Fruit fly (Drosophila melanogaster): ENCODE results near the gene CG15880.

CG15880 gene

dm6 chr2L:855052-855547, 37.4 kb upstream of the CG15880 start, which contains the start of gene CG13949:
Gene CG13949 (plus strand): TSS chr2L:855337.
- TF ChIP-seq Hnf4 (GFP tag; optimal IDR thresholded peaks at IDR 0.05) (peak; percentile 40), rgr (GFP tag; optimal IDR thresholded peaks at IDR 0.05) (peak; percentile 35), woc (GFP tag; optimal IDR thresholded peaks at IDR 0.05) (peak; percentile 19), psq (GFP tag; optimal IDR thresholded peaks at IDR 0.05) (peak; percentile 12), Sp1 (GFP tag; optimal IDR thresholded peaks at IDR 0.05) (peak; percentile 51), sv (GFP tag; optimal IDR thresholded peaks at IDR 0.05) (peak; percentile 33), HLH106 (tag; optimal IDR thresholded peaks at IDR 0.05) (peak; percentile 47), Vsx2 (GFP tag; optimal IDR thresholded peaks at IDR 0.05; ENCODE audit: partially characterized antibody) (no peak), h (GFP tag; optimal IDR thresholded peaks at IDR 0.05) (peak; percentile 47), sage (GFP tag; optimal IDR thresholded peaks at IDR 0.05) (no peak), foxo (GFP tag; optimal IDR thresholded peaks at IDR 0.05) (peak in 1 of 2 experiments; percentile 61), fru (GFP tag; optimal IDR thresholded peaks at IDR 0.05) (peak; percentile 19), CG32264 (GFP tag; optimal IDR thresholded peaks at IDR 0.05) (no peak), dsf (GFP tag; optimal IDR thresholded peaks at IDR 0.05; ENCODE audit: borderline replicate concordance) (no peak), Rel (GFP tag; optimal IDR thresholded peaks at IDR 0.05) (no peak), Rel (tag; optimal IDR thresholded peaks at IDR 0.05) (no peak), ey (GFP tag; optimal IDR thresholded peaks at IDR 0.05) (peak; percentile 40)

DNA sequence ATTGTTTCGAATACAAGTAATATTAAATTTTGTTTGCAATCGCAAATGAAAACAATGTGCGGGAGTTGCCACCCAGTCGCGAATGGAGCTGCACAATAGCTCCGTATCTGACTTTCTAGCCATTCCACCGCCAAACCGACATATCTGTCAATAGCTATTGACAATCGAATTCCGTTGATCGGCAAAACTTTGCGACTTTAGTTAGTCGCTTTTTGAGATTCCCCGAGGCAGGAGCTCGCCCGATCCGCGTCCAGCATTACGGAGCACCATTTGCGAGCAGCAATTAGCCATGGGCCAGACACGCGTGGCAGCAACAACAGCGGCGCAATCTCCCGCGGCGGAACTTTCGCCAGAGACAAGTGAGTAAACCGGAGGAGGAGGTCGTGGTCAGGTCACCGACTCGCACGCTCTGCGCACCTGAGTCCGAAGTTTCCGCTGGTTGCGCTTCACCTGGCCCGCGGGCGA, 34.9 kb upstream of the CG15880 start, which contains the start of the genes CG4291 and kraken:
CG4291 (minus strand) TSS at position 84 of the 465 bp plus-strand sequence.
kraken (plus strand) TSS at position 122 of the 465 bp plus-strand sequence.
- TF ChIP-seq Myc (optimal IDR thresholded peaks at IDR 0.05) = peak; percentile 96
- no peak for TF ChIP-seq tai (GFP tag; optimal IDR thresholded peaks at IDR 0.05)
- TF ChIP-seq pan (optimal IDR thresholded peaks at IDR 0.05) = no peak
- TF ChIP-seq woc (GFP tag; optimal IDR thresholded peaks at IDR 0.05) = peak; percentile 26
- TF ChIP-seq Mio (GFP tag; optimal IDR thresholded peaks at IDR 0.05) = no peak
- TF ChIP-seq ey (GFP tag; optimal IDR thresholded peaks at IDR 0.05) = peak; percentile 36
- TF ChIP-seq fru (GFP tag; optimal IDR thresholded peaks at IDR 0.05) = peak; percentile 15
- no peak for TF ChIP-seq dmrt93B (GFP tag; optimal IDR thresholded peaks at IDR 0.05)
- TF ChIP-seq Sp1 (GFP tag; optimal IDR thresholded peaks at IDR 0.05) = peak; percentile 49
- TF ChIP-seq Vsx2 (GFP tag; optimal IDR thresholded peaks at IDR 0.05; ENCODE audit: partially characterized antibody) = no peak
- TF ChIP-seq CrebA (GFP tag; optimal IDR thresholded peaks at IDR 0.05; ENCODE audit: borderline replicate concordance) = no peak
- peak; percentile 43 for TF ChIP-seq br (GFP tag; optimal IDR thresholded peaks at IDR 0.05)
- peak; percentile 23 for TF ChIP-seq OdsH (GFP tag; optimal IDR thresholded peaks at IDR 0.05)
- peak; percentile 74 for TF ChIP-seq h (GFP tag; optimal IDR thresholded peaks at IDR 0.05)
- TF ChIP-seq Hnf4 (GFP tag; optimal IDR thresholded peaks at IDR 0.05) = peak; percentile 70
- peak; percentile 60 for TF ChIP-seq Hr83 (GFP tag; optimal IDR thresholded peaks at IDR 0.05; ENCODE audit: poor library complexity, severe bottlenecking)
- no peak for TF ChIP-seq Dfd (GFP tag; optimal IDR thresholded peaks at IDR 0.05)
- no peak for TF ChIP-seq dl (GFP tag; optimal IDR thresholded peaks at IDR 0.05; ENCODE audit: insufficient read depth in 1 of 2, partially characterized antibody in 2 of 2)
- no peak for TF ChIP-seq sage (GFP tag; optimal IDR thresholded peaks at IDR 0.05)
- TF ChIP-seq foxo (GFP tag; optimal IDR thresholded peaks at IDR 0.05) = peak in 1 of 2 experiments; percentile 61
- peak; percentile 35 for TF ChIP-seq psq (GFP tag; optimal IDR thresholded peaks at IDR 0.05)
- TF ChIP-seq rgr (GFP tag; optimal IDR thresholded peaks at IDR 0.05) = peak; percentile 66
- peak; percentile 59 for TF ChIP-seq sv (GFP tag; optimal IDR thresholded peaks at IDR 0.05)
- no peak for TF ChIP-seq brk (GFP tag; optimal IDR thresholded peaks at IDR 0.05)
- TF ChIP-seq lola (GFP tag; optimal IDR thresholded peaks at IDR 0.05) = no peak
- peak; percentile 51 for TF ChIP-seq HLH106 (tag; optimal IDR thresholded peaks at IDR 0.05)
- TF ChIP-seq Abd-B (GFP tag; optimal IDR thresholded peaks at IDR 0.05) = no peak
- TF ChIP-seq CG9705 (GFP tag; optimal IDR thresholded peaks at IDR 0.05) = peak; percentile 45
- no peak for TF ChIP-seq Rel (GFP tag; optimal IDR thresholded peaks at IDR 0.05)
- peak; percentile 43 for TF ChIP-seq Rel (tag; optimal IDR thresholded peaks at IDR 0.05)
- no peak for TF ChIP-seq jim (GFP tag; optimal IDR thresholded peaks at IDR 0.05)

DNA sequence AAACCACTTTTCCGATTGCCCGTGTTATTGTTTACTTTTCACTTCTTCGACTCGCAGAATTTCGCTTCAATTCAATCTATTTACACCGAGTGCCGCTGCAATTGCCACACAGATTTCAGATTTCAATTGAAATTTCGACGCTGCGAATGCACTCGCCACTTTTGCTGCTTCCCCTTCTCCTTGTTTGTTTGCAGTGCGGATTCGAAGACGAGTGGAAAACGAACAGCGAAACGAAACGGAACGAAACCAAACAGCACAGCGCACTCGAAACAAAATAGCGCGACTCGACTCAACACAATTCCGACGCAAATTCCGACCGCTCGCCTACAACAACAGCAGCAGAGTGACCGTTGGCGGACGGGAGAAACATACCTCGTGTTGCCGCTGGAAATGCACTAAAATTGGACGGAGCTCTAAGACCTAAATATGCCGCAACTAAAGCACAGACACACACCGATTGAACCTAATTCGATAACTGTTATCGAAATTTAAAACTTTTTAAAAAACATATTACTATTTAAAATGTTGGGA, 33.0 kb upstream of the CG15880 start, which contains the start of gene drongo:
drongo (minus strand) TSS at position 345 of the 531 bp plus-strand sequence.
- TF ChIP-seq sv (GFP tag; optimal IDR thresholded peaks at IDR 0.05) (no peak), Sp1 (GFP tag; optimal IDR thresholded peaks at IDR 0.05) (peak; percentile 68), Dfd (GFP tag; optimal IDR thresholded peaks at IDR 0.05) (no peak), Abd-B (GFP tag; optimal IDR thresholded peaks at IDR 0.05) (no peak), Hr83 (GFP tag; optimal IDR thresholded peaks at IDR 0.05; ENCODE audit: poor library complexity, severe bottlenecking) (peak; percentile 55), dl (GFP tag; optimal IDR thresholded peaks at IDR 0.05; ENCODE audit: insufficient read depth in 1 of 2, partially characterized antibody in 2 of 2) (no peak), dmrt93B (GFP tag; optimal IDR thresholded peaks at IDR 0.05) (no peak), Rel (GFP tag; optimal IDR thresholded peaks at IDR 0.05) (no peak), Rel (tag; optimal IDR thresholded peaks at IDR 0.05) (peak; percentile 26), Hr78 (GFP tag; optimal IDR thresholded peaks at IDR 0.05) (no peak), Jra (GFP tag; optimal IDR thresholded peaks at IDR 0.05) (peak; percentile 36), Hnf4 (GFP tag; optimal IDR thresholded peaks at IDR 0.05) (peak; percentile 41), foxo (GFP tag; optimal IDR thresholded peaks at IDR 0.05) (peak in 1 of 2 experiments; percentile 14), N (GFP tag; optimal IDR thresholded peaks at IDR 0.05) (no peak), HLH106 (tag; optimal IDR thresholded peaks at IDR 0.05) (no peak), lola (GFP tag; optimal IDR thresholded peaks at IDR 0.05) (no peak), jim (GFP tag; optimal IDR thresholded peaks at IDR 0.05) (peak; percentile 61), usp (GFP tag; optimal IDR thresholded peaks at IDR 0.05) (no peak), CG32264 (GFP tag; optimal IDR thresholded peaks at IDR 0.05) (no peak), Dif (GFP tag; optimal IDR thresholded peaks at IDR 0.05; ENCODE audit: partially characterized antibody) (peak; percentile 17), rgr (GFP tag; optimal IDR thresholded peaks at IDR 0.05) (peak; percentile 20), dsf (GFP tag; optimal IDR thresholded peaks at IDR 0.05; ENCODE audit: borderline replicate concordance) (peak; percentile 1), CrebA (GFP tag; optimal IDR thresholded peaks at IDR 0.05; ENCODE audit: borderline replicate concordance) (no peak), OdsH (GFP tag; optimal IDR thresholded peaks at IDR 0.05) (no peak), sage (GFP tag; optimal IDR thresholded peaks at IDR 0.05) (no peak), GATAd (GFP tag; optimal IDR thresholded peaks at IDR 0.05) (no peak), psq (GFP tag; optimal IDR thresholded peaks at IDR 0.05) (peak; percentile 75), fru (GFP tag; optimal IDR thresholded peaks at IDR 0.05) (peak; percentile 8), h (GFP tag; optimal IDR thresholded peaks at IDR 0.05) (peak; percentile 46), Vsx2 (GFP tag; optimal IDR thresholded peaks at IDR 0.05; ENCODE audit: partially characterized antibody) (no peak)

Measured in whole organism, wandering third instar larva.